Worm (Caenorhabditis elegans): ENCODE measurements around the gene pqn-84.

DNA sequence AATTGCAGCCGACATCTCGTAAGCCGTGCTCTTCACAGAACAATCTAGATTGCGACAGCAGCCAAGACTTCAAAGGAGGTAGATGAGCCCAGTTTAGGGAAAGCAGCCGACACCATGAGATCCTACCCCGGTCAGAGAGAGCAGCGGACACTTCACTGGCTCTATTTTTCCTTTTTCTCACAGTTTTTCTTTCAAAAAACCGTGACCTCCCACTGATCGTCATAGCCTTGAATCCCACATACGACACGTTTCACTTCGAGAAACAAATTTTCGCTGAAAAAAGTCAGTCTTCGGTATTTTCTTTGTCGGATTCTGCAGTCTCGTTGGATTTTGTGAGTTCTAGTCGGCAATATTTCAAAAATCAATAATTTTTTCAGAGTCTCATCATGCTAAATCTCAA is 32.0 kb downstream of the pqn-84 start, which contains the start of gene Y41C4A.21:
- TF ChIP-seq ztf-11 (tag; optimal IDR thresholded peaks at IDR 0.05) (no peak), F37D6.2 (tag; optimal IDR thresholded peaks at IDR 0.05) (no peak), lin-15B (tag; optimal IDR thresholded peaks at IDR 0.05) (no peak), zag-1 (tag; optimal IDR thresholded peaks at IDR 0.05) (no peak), dpl-1 (GFP tag; optimal IDR thresholded peaks at IDR 0.05) (no peak), nhr-10 (tag; optimal IDR thresholded peaks at IDR 0.05) (no peak), zip-11 (GFP tag; IDR thresholded peaks at IDR 0.05) (no peak), nhr-237 (tag; optimal IDR thresholded peaks at IDR 0.05) (no peak), Y48G9A.11 (GFP tag; IDR thresholded peaks at IDR 0.05) (no peak), pha-4 (GFP tag; IDR thresholded peaks at IDR 0.05) (no peak), pha-4 (tag; optimal IDR thresholded peaks at IDR 0.05) (no peak), unc-130 (GFP tag; optimal IDR thresholded peaks at IDR 0.05) (no peak), mdl-1 (tag; optimal IDR thresholded peaks at IDR 0.05) (no peak)
